Fruit fly (Drosophila melanogaster): ENCODE measurements around the gene Sgt.
A peak's percentile ranks its signal among the peaks of the same experiment; 100 is the strongest.

Gene Sgt

dm6 chr2L:17465915-17466677 is 5.3 kb upstream of the Sgt start (continued):
- TF ChIP-seq D (optimal IDR thresholded peaks at IDR 0.05) (no peak), D (GFP tag; optimal IDR thresholded peaks at IDR 0.05) (peak; percentile 89), pan (optimal IDR thresholded peaks at IDR 0.05) (no peak), pan (GFP tag; optimal IDR thresholded peaks at IDR 0.05 in 1 of 2, IDR thresholded peaks at IDR 0.05 in 1 of 2) (peak in 1 of 2 experiments; percentile 74), CG12071 (GFP tag; optimal IDR thresholded peaks at IDR 0.05) (peak; percentile 65), cwo (GFP tag; optimal IDR thresholded peaks at IDR 0.05) (peak; percentile 78), CG32772 (GFP tag; IDR thresholded peaks at IDR 0.05) (peak; percentile 77), CG1602 (GFP tag; optimal IDR thresholded peaks at IDR 0.05) (peak; percentile 71), bowl (GFP tag; IDR thresholded peaks at IDR 0.05) (peak; percentile 66; the same call in 1 of the 2 replicates), zf30C (GFP tag; optimal IDR thresholded peaks at IDR 0.05) (peak; percentile 55), sens (GFP tag) (peak; percentile 98), aop (GFP tag; IDR thresholded peaks at IDR 0.05) (no peak), CG13775 (GFP tag; optimal IDR thresholded peaks at IDR 0.05) (peak; percentile 73), pita (GFP tag; optimal IDR thresholded peaks at IDR 0.05) (no peak), scrt (GFP tag; optimal IDR thresholded peaks at IDR 0.05) (peak; percentile 71), bbx (GFP tag; IDR thresholded peaks at IDR 0.05; ENCODE audit: partially characterized antibody) (no peak), CrebB (tag; optimal IDR thresholded peaks at IDR 0.05) (peak; percentile 75), repo (GFP tag; optimal IDR thresholded peaks at IDR 0.05) (peak; percentile 70), fu2 (GFP tag; optimal IDR thresholded peaks at IDR 0.05) (peak; percentile 61), slbo (GFP tag; IDR thresholded peaks at IDR 0.05) (no peak; the same call in 1 of the 2 replicates), CG12299 (tag; optimal IDR thresholded peaks at IDR 0.05) (peak; percentile 71), Mrtf (GFP tag; IDR thresholded peaks at IDR 0.05) (peak; percentile 76; the same call in 2 of the 3 replicates), gro (GFP tag; optimal IDR thresholded peaks at IDR 0.05) (peak; percentile 40), CG8924 (tag; optimal IDR thresholded peaks at IDR 0.05) (no peak), exex (tag; optimal IDR thresholded peaks at IDR 0.05) (peak; percentile 20), ems (GFP tag; optimal IDR thresholded peaks at IDR 0.05) (peak; percentile 70), CG12769 (tag; optimal IDR thresholded peaks at IDR 0.05) (peak; percentile 86), row (GFP tag; IDR thresholded peaks at IDR 0.05) (peak; percentile 86), peb (GFP tag; IDR thresholded peaks at IDR 0.05) (peak; percentile 60; the same call in 1 of the 2 replicates), CG18599 (GFP tag; optimal IDR thresholded peaks at IDR 0.05) (peak; percentile 88), CG1603 (tag; optimal IDR thresholded peaks at IDR 0.05) (peak; percentile 90), lbe (GFP tag; optimal IDR thresholded peaks at IDR 0.05) (no peak), luna (GFP tag; optimal IDR thresholded peaks at IDR 0.05) (no peak), ara (GFP tag; IDR thresholded peaks at IDR 0.05) (peak; percentile 72), lov (optimal IDR thresholded peaks at IDR 0.05) (no peak), lov (GFP tag; IDR thresholded peaks at IDR 0.05) (peak; percentile 71; the same call in 2 of the 3 replicates), dmrt99B (tag; optimal IDR thresholded peaks at IDR 0.05) (peak; percentile 90), so (GFP tag; IDR thresholded peaks at IDR 0.05) (peak; percentile 64; the same call in 1 of the 3 replicates), ftz-f1 (GFP tag; optimal IDR thresholded peaks at IDR 0.05) (no peak), Ets65A (GFP tag) (peak; percentile 94), CG1647 (GFP tag; optimal IDR thresholded peaks at IDR 0.05) (peak; percentile 73), Blimp-1 (GFP tag; optimal IDR thresholded peaks at IDR 0.05) (peak; percentile 87), trem (tag; optimal IDR thresholded peaks at IDR 0.05) (peak; percentile 62), nom (GFP tag; optimal IDR thresholded peaks at IDR 0.05) (no peak), CG16863 (GFP tag; optimal IDR thresholded peaks at IDR 0.05) (peak; percentile 75), mirr (GFP tag; optimal IDR thresholded peaks at IDR 0.05) (no peak), Taf1 (GFP tag; IDR thresholded peaks at IDR 0.05) (peak; percentile 61; the same call in 1 of the 2 replicates), unc-4 (GFP tag; IDR thresholded peaks at IDR 0.05; ENCODE audit: partially characterized antibody) (no peak), CG12744 (GFP tag; optimal IDR thresholded peaks at IDR 0.05) (peak; percentile 52), Neu2 (GFP tag; optimal IDR thresholded peaks at IDR 0.05; ENCODE audit: borderline replicate concordance) (no peak)
